Worm (Caenorhabditis elegans): ENCODE measurements around the gene ech-5.

Gene ech-5

ce11 chrIV:787755-788154 lies 9.1 kb upstream of the ech-5 start, which contains the start of gene F56B3.6:
TSS of gene F56B3.6 (plus strand) at chrIV:788055.
- no peak for TF ChIP-seq skn-1 (tag; optimal IDR thresholded peaks at IDR 0.05)
- no peak for TF ChIP-seq ztf-11 (tag; optimal IDR thresholded peaks at IDR 0.05)
- no peak for TF ChIP-seq ceh-82 (tag; optimal IDR thresholded peaks at IDR 0.05)
- TF ChIP-seq nhr-43 (tag; optimal IDR thresholded peaks at IDR 0.05; ENCODE audit: poor library complexity, severe bottlenecking), result no peak
- TF ChIP-seq pha-4 (tag; optimal IDR thresholded peaks at IDR 0.05), result no peak

DNA sequence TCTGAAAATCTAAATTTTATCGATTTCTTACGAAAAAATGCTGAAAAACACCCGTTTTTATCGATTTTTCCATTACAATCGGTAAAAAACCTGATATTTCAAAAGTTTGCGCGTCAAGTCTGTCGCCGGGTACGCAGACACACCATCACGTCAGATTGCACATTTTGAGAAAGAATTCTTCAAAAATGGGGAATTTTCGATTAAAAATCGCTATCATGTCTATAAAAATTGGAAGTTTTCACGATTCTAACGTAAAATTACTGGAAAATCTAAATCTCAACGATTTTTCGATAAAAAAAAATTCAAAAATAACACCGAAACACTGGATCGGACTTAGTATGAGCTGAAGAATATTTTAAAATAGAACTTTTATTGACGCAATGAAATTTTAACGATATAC lies 2.5 kb upstream of the ech-5 start, which contains the start of gene F56B3.4:
TSS of gene F56B3.4 (minus strand) at position 1 of the 400 bp plus-strand sequence.
- TF ChIP-seq ceh-28 (tag; optimal IDR thresholded peaks at IDR 0.05) (no peak), nhr-23 (tag; optimal IDR thresholded peaks at IDR 0.05) (no peak), nhr-67 (tag; optimal IDR thresholded peaks at IDR 0.05) (no peak), elt-1 (tag; optimal IDR thresholded peaks at IDR 0.05) (no peak), egl-5 (tag; optimal IDR thresholded peaks at IDR 0.05) (no peak), nhr-28 (tag; optimal IDR thresholded peaks at IDR 0.05) (no peak), skn-1 (tag; optimal IDR thresholded peaks at IDR 0.05) (no peak), R02D3.7 (tag; optimal IDR thresholded peaks at IDR 0.05) (no peak), ZK546.5 (tag; optimal IDR thresholded peaks at IDR 0.05) (no peak), egl-27 (tag; optimal IDR thresholded peaks at IDR 0.05) (no peak), mml-1 (tag; optimal IDR thresholded peaks at IDR 0.05) (no peak), nhr-12 (tag; optimal IDR thresholded peaks at IDR 0.05) (no peak), unc-62 (GFP tag; optimal IDR thresholded peaks at IDR 0.05) (no peak), eor-1 (tag; optimal IDR thresholded peaks at IDR 0.05) (no peak), fos-1 (tag; optimal IDR thresholded peaks at IDR 0.05) (no peak), pqm-1 (tag; optimal IDR thresholded peaks at IDR 0.05) (no peak)

ce11 chrIV:795383-795872 lies 1.4 kb upstream of the ech-5 start, which contains the start of gene skr-18:
TSS of gene skr-18 (minus strand) at chrIV:795433.
- no peak for TF ChIP-seq pha-4 (tag; optimal IDR thresholded peaks at IDR 0.05)
- no peak for TF ChIP-seq fos-1 (tag; optimal IDR thresholded peaks at IDR 0.05)
- no peak for TF ChIP-seq jun-1 (tag; optimal IDR thresholded peaks at IDR 0.05)
- TF ChIP-seq elt-3 (tag; optimal IDR thresholded peaks at IDR 0.05), result no peak
- no peak for TF ChIP-seq ztf-11 (tag; optimal IDR thresholded peaks at IDR 0.05)
- TF ChIP-seq daf-12 (tag; optimal IDR thresholded peaks at IDR 0.05), result no peak
- TF ChIP-seq ceh-28 (tag; optimal IDR thresholded peaks at IDR 0.05), result no peak
- TF ChIP-seq nhr-28 (tag; optimal IDR thresholded peaks at IDR 0.05), result no peak

DNA sequence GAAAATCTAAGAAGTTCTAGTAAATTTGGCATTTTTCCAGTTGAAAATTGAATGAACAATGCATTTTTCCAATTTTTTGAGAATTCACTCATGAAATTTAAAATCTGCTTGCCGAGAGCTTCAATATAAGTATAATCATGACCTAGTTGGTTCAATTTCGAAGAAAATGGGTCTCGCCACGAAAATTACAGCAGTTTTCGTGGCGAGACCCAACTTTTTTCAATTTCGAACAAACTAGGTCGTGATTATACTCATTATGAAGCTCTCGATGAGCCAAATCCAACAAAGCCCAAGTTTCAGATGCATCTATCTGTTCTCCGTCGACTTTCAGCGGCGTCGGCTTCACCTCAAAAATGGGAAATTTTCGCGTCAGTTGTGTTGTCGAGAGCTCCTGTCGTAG lies 3.7 kb downstream of the ech-5 start, which contains the start of gene mrpl-46:
TSS of gene mrpl-46 (plus strand) at position 301 of the 400 bp plus-strand sequence.
- TF ChIP-seq ztf-11 (tag; optimal IDR thresholded peaks at IDR 0.05), result no peak
- no peak for TF ChIP-seq daf-12 (tag; optimal IDR thresholded peaks at IDR 0.05)
- no peak for TF ChIP-seq unc-39 (tag; optimal IDR thresholded peaks at IDR 0.05)
- TF ChIP-seq nhr-25 (tag; optimal IDR thresholded peaks at IDR 0.05), result no peak
- no peak for TF ChIP-seq fos-1 (tag; optimal IDR thresholded peaks at IDR 0.05)
- no peak for TF ChIP-seq ceh-9 (tag; optimal IDR thresholded peaks at IDR 0.05)
- no peak for TF ChIP-seq tbx-2 (tag; optimal IDR thresholded peaks at IDR 0.05)
- no peak for TF ChIP-seq skn-1 (tag; optimal IDR thresholded peaks at IDR 0.05)
- TF ChIP-seq elt-2 (tag; optimal IDR thresholded peaks at IDR 0.05), result no peak
- no peak for TF ChIP-seq sea-2 (GFP tag; optimal IDR thresholded peaks at IDR 0.05)
- TF ChIP-seq pqm-1 (tag; optimal IDR thresholded peaks at IDR 0.05), result no peak
- no peak for TF ChIP-seq elt-1 (tag; optimal IDR thresholded peaks at IDR 0.05)
- no peak for TF ChIP-seq nfya-1 (tag; optimal IDR thresholded peaks at IDR 0.05; ENCODE audit: insufficient read depth)
- no peak for TF ChIP-seq ama-1 (optimal IDR thresholded peaks at IDR 0.05)
- no peak for TF ChIP-seq nhr-23 (tag; optimal IDR thresholded peaks at IDR 0.05)
- no peak for TF ChIP-seq jun-1 (tag; optimal IDR thresholded peaks at IDR 0.05)
- TF ChIP-seq unc-62 (GFP tag; optimal IDR thresholded peaks at IDR 0.05), result no peak
- TF ChIP-seq ztf-4 (tag; optimal IDR thresholded peaks at IDR 0.05), result no peak
- TF ChIP-seq nhr-12 (tag; optimal IDR thresholded peaks at IDR 0.05), result no peak
- no peak for TF ChIP-seq egl-27 (tag; optimal IDR thresholded peaks at IDR 0.05)

- no peak for TF ChIP-seq fos-1 (tag; optimal IDR thresholded peaks at IDR 0.05)
- no peak for TF ChIP-seq lin-15B (tag; optimal IDR thresholded peaks at IDR 0.05)
- no peak for TF ChIP-seq R02D3.7 (tag; optimal IDR thresholded peaks at IDR 0.05)
- no peak for TF ChIP-seq mml-1 (tag; optimal IDR thresholded peaks at IDR 0.05)
- no peak for TF ChIP-seq nhr-43 (tag; optimal IDR thresholded peaks at IDR 0.05; ENCODE audit: poor library complexity, severe bottlenecking)
- TF ChIP-seq nhr-11 (tag; optimal IDR thresholded peaks at IDR 0.05), result no peak
- no peak for TF ChIP-seq nhr-23 (tag; optimal IDR thresholded peaks at IDR 0.05)
- no peak for TF ChIP-seq nhr-237 (tag; optimal IDR thresholded peaks at IDR 0.05)
- TF ChIP-seq aly-2 (tag; optimal IDR thresholded peaks at IDR 0.05), result no peak
- TF ChIP-seq jun-1 (tag; optimal IDR thresholded peaks at IDR 0.05), result no peak
- TF ChIP-seq nhr-76 (tag; optimal IDR thresholded peaks at IDR 0.05), result no peak
Measured at ce11 chrIV:801162-801561, 4.3 kb downstream of the ech-5 start.

All from whole organism, L3 larva.